Worm (Caenorhabditis elegans): ENCODE results near the gene lag-1.
A peak's percentile ranks its signal among the peaks of the same experiment; 100 is the strongest.

lag-1 gene

ce11 chrIV:6099770-6100169 lies 4.6 kb downstream of the lag-1 start:
- TF ChIP-seq drap-1 (GFP tag; optimal IDR thresholded peaks at IDR 0.05) (no peak), sptf-1 (tag; optimal IDR thresholded peaks at IDR 0.05) (no peak)

DNA sequence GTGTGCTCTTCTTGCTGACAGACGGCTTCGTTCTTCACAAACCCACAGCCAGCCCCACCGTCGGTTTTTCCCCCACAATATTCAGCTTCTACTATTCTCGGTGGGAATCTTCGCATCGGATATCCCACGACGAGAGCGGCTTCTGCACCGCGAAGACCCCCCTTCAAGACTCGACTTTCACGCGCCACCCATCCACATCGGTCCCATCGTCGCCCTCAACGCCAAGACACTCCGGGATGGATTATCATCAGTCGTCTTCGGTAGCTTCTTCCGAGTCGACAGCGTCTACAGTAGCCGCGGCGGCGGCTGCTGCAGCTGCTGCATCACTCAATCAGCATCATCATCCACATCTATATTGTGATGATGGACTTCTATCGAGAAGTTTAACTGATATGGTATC lies 9.2 kb downstream of the lag-1 start:
- no peak for TF ChIP-seq hlh-1 (tag; optimal IDR thresholded peaks at IDR 0.05)
- no peak for TF ChIP-seq unc-39 (tag; optimal IDR thresholded peaks at IDR 0.05)
- TF ChIP-seq tbx-8 (GFP tag; optimal IDR thresholded peaks at IDR 0.05) = no peak
- TF ChIP-seq sptf-1 (tag; optimal IDR thresholded peaks at IDR 0.05) = no peak
- TF ChIP-seq nhr-28 (tag; optimal IDR thresholded peaks at IDR 0.05) = no peak

DNA sequence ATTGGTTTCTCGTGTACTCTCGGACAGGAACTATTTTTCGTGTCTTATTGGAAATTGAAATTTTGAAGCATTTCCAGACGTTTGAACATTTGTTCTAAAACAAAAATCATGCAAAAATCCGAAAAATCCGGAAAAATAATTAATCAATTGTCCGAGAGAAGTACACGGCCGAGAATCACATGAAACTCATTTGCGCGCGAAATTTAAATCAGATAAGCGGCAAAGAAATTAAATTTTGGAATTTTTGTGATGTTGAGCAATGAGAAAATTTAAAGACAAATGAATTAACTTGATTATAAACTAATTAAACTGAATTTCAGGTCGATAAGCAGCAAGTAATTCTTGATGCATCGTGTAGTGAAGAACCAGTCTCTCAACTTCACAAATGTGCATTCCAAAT lies 13.5 kb downstream of the lag-1 start:
- TF ChIP-seq M03D4.4 (tag; optimal IDR thresholded peaks at IDR 0.05) = no peak
- no peak for TF ChIP-seq mls-2 (tag; optimal IDR thresholded peaks at IDR 0.05)
- TF ChIP-seq sem-2 (GFP tag; optimal IDR thresholded peaks at IDR 0.05) = no peak
- TF ChIP-seq nhr-28 (tag; optimal IDR thresholded peaks at IDR 0.05) = no peak
- no peak for TF ChIP-seq nhr-12 (tag; optimal IDR thresholded peaks at IDR 0.05)
- no peak for TF ChIP-seq pha-4 (tag; optimal IDR thresholded peaks at IDR 0.05)
- no peak for TF ChIP-seq zip-8 (tag; optimal IDR thresholded peaks at IDR 0.05)

DNA sequence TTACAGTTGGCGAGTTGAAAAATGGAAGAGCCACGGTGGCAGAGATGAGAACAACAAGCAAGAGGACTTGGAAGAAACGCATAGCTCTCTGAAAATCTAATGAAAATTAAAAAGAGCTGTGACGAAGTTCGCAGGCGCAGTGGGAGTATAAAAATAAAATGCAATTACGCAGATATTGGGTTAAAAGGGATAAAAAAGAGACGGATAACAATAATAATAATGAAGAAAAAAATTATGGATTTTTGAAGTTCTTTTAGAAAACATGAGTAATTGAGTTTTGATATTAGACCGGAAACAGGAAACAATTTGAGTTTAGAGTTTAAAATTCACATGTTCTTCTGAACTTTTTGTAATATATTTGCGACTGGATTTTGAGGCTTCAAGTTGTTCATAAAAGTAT lies 17.1 kb downstream of the lag-1 start, which contains the start of gene M03D4.3:
Gene M03D4.3, minus strand, starts transcription at position 101 of the 400 bp plus-strand sequence.
- no peak for TF ChIP-seq snpc-4 (tag; optimal IDR thresholded peaks at IDR 0.05)
- no peak for TF ChIP-seq unc-62 (GFP tag; optimal IDR thresholded peaks at IDR 0.05)
- no peak for TF ChIP-seq ceh-43 (GFP tag; optimal IDR thresholded peaks at IDR 0.05)
- no peak for TF ChIP-seq blmp-1 (tag; optimal IDR thresholded peaks at IDR 0.05)
- TF ChIP-seq unc-120 (tag; optimal IDR thresholded peaks at IDR 0.05; ENCODE audit: poor library complexity, severe bottlenecking) = no peak
- no peak for TF ChIP-seq mls-2 (tag; optimal IDR thresholded peaks at IDR 0.05)
- TF ChIP-seq nhr-2 (tag; optimal IDR thresholded peaks at IDR 0.05) = no peak
- TF ChIP-seq lin-13 (tag; optimal IDR thresholded peaks at IDR 0.05) = no peak
- no peak for TF ChIP-seq nhr-12 (tag; optimal IDR thresholded peaks at IDR 0.05)
- TF ChIP-seq M03D4.4 (tag; optimal IDR thresholded peaks at IDR 0.05) = no peak
- TF ChIP-seq hlh-1 (tag; optimal IDR thresholded peaks at IDR 0.05) = no peak
- TF ChIP-seq elt-1 (tag; optimal IDR thresholded peaks at IDR 0.05; ENCODE audit: borderline replicate concordance, insufficient read depth) = no peak
- TF ChIP-seq mab-5 (tag; optimal IDR thresholded peaks at IDR 0.05) = no peak
- TF ChIP-seq nhr-76 (tag; optimal IDR thresholded peaks at IDR 0.05) = no peak

DNA sequence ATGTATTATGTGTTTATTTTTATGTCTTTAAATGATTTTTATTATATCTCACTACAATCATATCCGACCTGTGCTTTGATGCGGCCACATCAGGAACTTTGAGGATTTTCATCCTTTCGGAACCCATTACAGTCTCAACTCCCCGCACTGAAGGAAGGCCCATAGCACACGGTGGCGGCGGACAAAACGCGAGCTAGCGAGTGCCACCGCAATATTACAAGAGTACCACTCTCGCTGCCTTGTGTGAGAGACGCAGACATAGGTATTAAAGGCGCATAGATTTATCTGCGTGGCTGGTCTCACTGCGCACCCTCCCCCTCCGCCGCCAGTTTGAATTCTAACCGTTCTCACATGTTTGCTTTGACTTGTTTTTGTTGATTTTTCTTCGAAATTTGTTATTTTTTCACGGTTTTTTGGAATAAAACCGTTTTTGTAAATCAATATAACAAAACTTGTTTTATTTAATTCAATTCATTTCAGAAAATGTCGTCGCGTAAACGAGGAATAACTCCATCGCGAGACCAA lies 22.6 kb downstream of the lag-1 start, which contains the start of gene zen-4:
Gene zen-4, plus strand, starts transcription at position 475 of the 525 bp plus-strand sequence.
- peak; percentile 37 for TF ChIP-seq drap-1 (GFP tag; optimal IDR thresholded peaks at IDR 0.05)
- TF ChIP-seq blmp-1 (tag; optimal IDR thresholded peaks at IDR 0.05) = no peak
- no peak for TF ChIP-seq zip-8 (tag; optimal IDR thresholded peaks at IDR 0.05)
- TF ChIP-seq bed-3 (GFP tag; optimal IDR thresholded peaks at IDR 0.05) = no peak
- no peak for TF ChIP-seq flh-1 (GFP tag; optimal IDR thresholded peaks at IDR 0.05)
- no peak for TF ChIP-seq nhr-237 (tag; optimal IDR thresholded peaks at IDR 0.05)
- no peak for TF ChIP-seq mls-2 (tag; optimal IDR thresholded peaks at IDR 0.05)
- TF ChIP-seq ham-2 (GFP tag; optimal IDR thresholded peaks at IDR 0.05) = peak; percentile 19
- TF ChIP-seq M03D4.4 (tag; optimal IDR thresholded peaks at IDR 0.05) = no peak
- peak; percentile 10 for TF ChIP-seq ztf-11 (tag; optimal IDR thresholded peaks at IDR 0.05)
- no peak for TF ChIP-seq unc-62 (GFP tag; optimal IDR thresholded peaks at IDR 0.05)
- TF ChIP-seq pha-4 (tag; optimal IDR thresholded peaks at IDR 0.05) = peak; percentile 56
- peak; percentile 93 for TF ChIP-seq lin-13 (tag; optimal IDR thresholded peaks at IDR 0.05)
- TF ChIP-seq ceh-83 (GFP tag; optimal IDR thresholded peaks at IDR 0.05) = no peak
- peak; percentile 57 for TF ChIP-seq ceh-39 (tag; optimal IDR thresholded peaks at IDR 0.05)
- TF ChIP-seq ceh-43 (GFP tag; optimal IDR thresholded peaks at IDR 0.05) = no peak
- no peak for TF ChIP-seq elt-1 (tag; optimal IDR thresholded peaks at IDR 0.05; ENCODE audit: borderline replicate concordance, insufficient read depth)
- no peak for TF ChIP-seq mab-5 (tag; optimal IDR thresholded peaks at IDR 0.05)
- TF ChIP-seq mep-1 (tag; optimal IDR thresholded peaks at IDR 0.05) = peak; percentile 72
- TF ChIP-seq ces-1 (GFP tag; optimal IDR thresholded peaks at IDR 0.05) = no peak
- TF ChIP-seq nhr-76 (tag; optimal IDR thresholded peaks at IDR 0.05) = no peak
- TF ChIP-seq hlh-1 (tag; optimal IDR thresholded peaks at IDR 0.05) = no peak
- no peak for TF ChIP-seq tbx-8 (GFP tag; optimal IDR thresholded peaks at IDR 0.05)
- TF ChIP-seq unc-39 (tag; optimal IDR thresholded peaks at IDR 0.05) = no peak
- TF ChIP-seq cnd-1 (tag; optimal IDR thresholded peaks at IDR 0.05) = peak; percentile 44
- no peak for TF ChIP-seq nhr-28 (tag; optimal IDR thresholded peaks at IDR 0.05)
- peak; percentile 35 for TF ChIP-seq lsy-2 (tag; optimal IDR thresholded peaks at IDR 0.05)
